Worm (Caenorhabditis elegans) whole organism, L4 larva: ENCODE measurements around the gene nhr-146.

Source experiments
- R02D3.7 ChIP-seq: fragments of 150-350 bp; sonication (generic microtip); optimal IDR thresholded peaks from 3 replicates; lab custom pipeline; 2014; ENCODE audit warnings: missing biosample characterization, missing genetic modification characterization
- ceh-82 ChIP-seq: sonication (generic microtip); optimal IDR thresholded peaks from 2 replicates; lab custom pipeline; 2017; ENCODE audit warnings: missing biosample characterization, missing genetic modification characterization
- egl-27 ChIP-seq: sonication (generic microtip); optimal IDR thresholded peaks from 3 replicates; lab custom pipeline; 2017; ENCODE audit warnings: missing biosample characterization, missing genetic modification reagents, missing genetic modification characterization
- mxl-2 ChIP-seq: fragments of 200-800 bp; sonication (Bioruptor generic); conservative IDR thresholded peaks from 2 replicates; pipeline ENCODE4 v1.3.6; 2022; ENCODE audit warnings: missing genetic modification reagents, missing genetic modification characterization, missing compliant biosample characterization
- zip-2 ChIP-seq: fragments of 150-350 bp; optimal IDR thresholded peaks from 2 replicates; lab custom pipeline; 2014; ENCODE audit warnings: missing biosample characterization, missing genetic modification characterization

DNA sequence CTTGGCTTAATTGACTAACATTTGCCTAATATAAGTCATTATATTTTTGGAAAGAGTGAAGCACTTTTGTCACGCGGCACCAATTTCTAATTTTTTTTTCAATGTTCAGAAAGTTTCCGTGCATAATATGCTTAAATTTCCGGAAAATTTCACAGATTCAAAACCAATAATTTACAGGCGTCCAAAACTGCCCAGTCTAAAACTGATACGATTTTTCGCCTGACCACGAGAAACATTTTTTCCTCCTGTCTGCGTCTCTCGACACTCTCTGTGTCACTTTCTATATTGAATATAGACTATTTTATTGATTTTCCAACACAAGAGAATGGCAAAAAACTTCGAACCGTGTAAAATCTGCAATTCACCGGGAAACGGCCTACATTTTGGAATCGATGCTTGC lies 13.0 kb upstream of the nhr-146 start, which contains the start of gene nhr-122:
- TF ChIP-seq zip-2 (tag; lab: Kevin White, UChicago) (no peak), mxl-2 (GFP tag; lab: Robert Waterston, UW) (no peak), R02D3.7 (tag; lab: Kevin White, UChicago) (no peak), egl-27 (tag; lab: Kevin White, UChicago) (no peak), ceh-82 (no peak)
